Fruit fly (Drosophila melanogaster) S2 (cell line): Measurements from ENCODE around the gene tal-AA.

Source experiments
- CG8478 ChIP-seq: fragments of >200 bp; optimal IDR thresholded peaks from 2 replicates; lab custom pipeline; 2018
- CTCF ChIP-seq, 2 experiments: fragments of >200 bp; optimal IDR thresholded peaks; 2 replicates each; lab custom pipeline; 2018

DNA sequence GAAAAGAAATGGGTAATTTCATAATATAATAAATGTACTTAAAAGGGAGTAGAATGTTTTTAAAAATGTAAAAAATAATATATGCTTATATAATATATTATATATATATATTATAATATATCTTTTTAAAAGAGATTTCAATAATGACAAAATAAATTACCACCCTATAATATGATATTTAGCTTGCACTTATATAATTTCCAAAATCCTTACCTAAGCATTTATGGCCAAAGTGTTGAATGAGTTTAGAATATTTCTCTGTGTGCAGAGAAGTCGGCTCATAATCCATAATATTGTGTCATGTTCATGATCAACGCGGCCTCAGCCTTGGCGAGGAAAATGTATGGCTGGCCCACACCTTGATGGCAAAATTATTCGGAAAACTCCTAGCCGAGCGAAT is 24.7 kb upstream of the tal-AA start:
- TF ChIP-seq CG8478 (no peak), CTCF (optimal IDR thresholded peaks at IDR 0.05; lab: Kevin White, UChicago) (no peak)
